Worm (Caenorhabditis elegans) whole organism, midembryonic: ENCODE data around the gene C38D4.7.

Experiments
- T22C8.4 ChIP-seq: fragments of 200-800 bp; sonication (Bioruptor generic); IDR thresholded peaks from 2 replicates; pipeline ENCODE4 v1.3.6; 2022; ENCODE audit warnings: missing genetic modification characterization, missing compliant biosample characterization
- cog-1 ChIP-seq: sonication (generic microtip); optimal IDR thresholded peaks from 2 replicates; lab custom pipeline; 2016; ENCODE audit warnings: missing genetic modification characterization, missing compliant biosample characterization
- flt-1 ChIP-seq: fragments of 200-800 bp; sonication (Bioruptor generic); IDR thresholded peaks from 2 replicates; pipeline ENCODE4 v1.3.6; 2022; ENCODE audit warnings: missing genetic modification characterization, missing compliant biosample characterization
- klf-2 ChIP-seq: fragments of 200-800 bp; sonication (Bioruptor generic); conservative IDR thresholded peaks from 2 replicates; pipeline ENCODE4 v1.3.6; 2022; ENCODE audit warnings: missing genetic modification reagents, missing genetic modification characterization, missing compliant biosample characterization
- med-1 ChIP-seq: sonication (generic microtip); optimal IDR thresholded peaks from 2 replicates; lab custom pipeline; 2017; ENCODE audit warnings: missing genetic modification characterization, mild to moderate bottlenecking, missing compliant biosample characterization, antibody characterized with exemption, missing genetic modification reagents; ENCODE audit not compliant: insufficient read depth
- ref-1 ChIP-seq: fragments of 200-800 bp; sonication (Bioruptor generic); conservative IDR thresholded peaks from 2 replicates; pipeline ENCODE4 v1.3.6; 2022; ENCODE audit warnings: missing genetic modification reagents, missing genetic modification characterization, missing compliant biosample characterization
- tab-1 ChIP-seq: fragments of 200-800 bp; sonication (Bioruptor generic); IDR thresholded peaks from 2 replicates; pipeline ENCODE4 v1.3.6; 2022; ENCODE audit warnings: missing genetic modification characterization, missing compliant biosample characterization
- ztf-23 ChIP-seq: fragments of 200-800 bp; sonication (Bioruptor generic); IDR thresholded peaks from 2 replicates; pipeline ENCODE4 v1.3.6; 2022; ENCODE audit warnings: missing genetic modification reagents, missing genetic modification characterization, missing compliant biosample characterization
- ztf-29 ChIP-seq: fragments of 200-800 bp; sonication (Bioruptor generic); IDR thresholded peaks from 2 replicates; pipeline ENCODE4 v1.3.6; 2022; ENCODE audit warnings: missing genetic modification reagents, missing genetic modification characterization, missing compliant biosample characterization

C38D4.7 gene

ce11 chrIII:4811195-4811594 lies at the start of gene C38D4.7:
TSS of gene C38D4.7 (minus strand) at chrIII:4811295.
- no peak for TF ChIP-seq cog-1 (tag; lab: Kevin White, UChicago)
- TF ChIP-seq tab-1, result no peak
- no peak for TF ChIP-seq ztf-23 (GFP tag; lab: Robert Waterston, UW)
- TF ChIP-seq med-1 (GFP tag; lab: Kevin White, UChicago), result no peak

ce11 chrIII:4859039-4859438 lies 47.9 kb upstream of the C38D4.7 start, which contains the start of gene C35D10.6:
TSS of gene C35D10.6 (plus strand) at chrIII:4859339.
- TF ChIP-seq ztf-29 (no peak), ztf-23 (GFP tag; lab: Robert Waterston, UW) (no peak), ref-1 (GFP tag; lab: Robert Waterston, UW) (no peak), cog-1 (tag; lab: Kevin White, UChicago) (no peak), tab-1 (no peak), med-1 (GFP tag; lab: Kevin White, UChicago) (no peak)

- no peak for TF ChIP-seq ztf-29
- no peak for TF ChIP-seq ref-1 (GFP tag; lab: Robert Waterston, UW)
- no peak for TF ChIP-seq ztf-23 (GFP tag; lab: Robert Waterston, UW)
- no peak for TF ChIP-seq T22C8.4
- TF ChIP-seq tab-1, result no peak
- TF ChIP-seq cog-1 (tag; lab: Kevin White, UChicago), result no peak
- no peak for TF ChIP-seq klf-2
- no peak for TF ChIP-seq med-1 (GFP tag; lab: Kevin White, UChicago)
- no peak for TF ChIP-seq flt-1
Measured at ce11 chrIII:4856992-4857391, 45.9 kb upstream of the C38D4.7 start.

ce11 chrIII:4856109-4856508 lies 45.0 kb upstream of the C38D4.7 start, which contains the start of gene C35D10.7:
TSS of gene C35D10.7 (plus strand) at chrIII:4856193.
- TF ChIP-seq T22C8.4 (no peak), ztf-23 (GFP tag; lab: Robert Waterston, UW) (no peak), ref-1 (GFP tag; lab: Robert Waterston, UW) (no peak), ztf-29 (no peak), tab-1 (no peak), flt-1 (no peak), med-1 (GFP tag; lab: Kevin White, UChicago) (no peak), klf-2 (no peak), cog-1 (tag; lab: Kevin White, UChicago) (no peak)

- TF ChIP-seq ztf-29 (no peak), klf-2 (no peak), T22C8.4 (no peak)
Measured at ce11 chrIII:4854918-4855317, 43.8 kb upstream of the C38D4.7 start, which contains the start of gene C35D10.8. TSS of gene C35D10.8 (plus strand) at chrIII:4855218.

ce11 chrIII:4852025-4852424 lies 40.9 kb upstream of the C38D4.7 start, which contains the start of gene ced-4:
TSS of gene ced-4 (plus strand) at chrIII:4852325.
- TF ChIP-seq med-1 (GFP tag; lab: Kevin White, UChicago) (no peak), tab-1 (no peak), T22C8.4 (no peak), flt-1 (no peak), klf-2 (no peak), ztf-23 (GFP tag; lab: Robert Waterston, UW) (no peak), ztf-29 (no peak), cog-1 (tag; lab: Kevin White, UChicago) (no peak), ref-1 (GFP tag; lab: Robert Waterston, UW) (no peak)

ce11 chrIII:4850139-4850538 lies 39.0 kb upstream of the C38D4.7 start, which contains the start of gene F26A1.1:
TSS of gene F26A1.1 (plus strand) at chrIII:4850507.
- TF ChIP-seq ref-1 (GFP tag; lab: Robert Waterston, UW) (no peak), klf-2 (no peak), tab-1 (no peak), T22C8.4 (no peak), cog-1 (tag; lab: Kevin White, UChicago) (no peak), flt-1 (no peak), ztf-23 (GFP tag; lab: Robert Waterston, UW) (no peak), med-1 (GFP tag; lab: Kevin White, UChicago) (no peak), ztf-29 (no peak)

- no peak for TF ChIP-seq tab-1
- no peak for TF ChIP-seq ztf-29
- TF ChIP-seq ref-1 (GFP tag; lab: Robert Waterston, UW), result no peak
- TF ChIP-seq cog-1 (tag; lab: Kevin White, UChicago), result no peak
- TF ChIP-seq flt-1, result no peak
Measured at ce11 chrIII:4849739-4850138, 38.6 kb upstream of the C38D4.7 start, which contains the start of gene nonu-1. TSS of gene nonu-1 (minus strand) at chrIII:4849907.

- TF ChIP-seq ztf-23 (GFP tag; lab: Robert Waterston, UW) (no peak), cog-1 (tag; lab: Kevin White, UChicago) (no peak), T22C8.4 (no peak), tab-1 (no peak), ref-1 (GFP tag; lab: Robert Waterston, UW) (no peak), ztf-29 (no peak), klf-2 (no peak), flt-1 (no peak), med-1 (GFP tag; lab: Kevin White, UChicago) (no peak)
Measured at ce11 chrIII:4844327-4844726, 33.2 kb upstream of the C38D4.7 start, which contains the start of the genes clec-157 and fkh-5. TSS of gene clec-157 (minus strand) at chrIII:4844427. TSS of gene fkh-5 (plus strand) at chrIII:4844662.

- TF ChIP-seq flt-1 (no peak), klf-2 (no peak), ztf-29 (no peak), T22C8.4 (no peak), tab-1 (no peak), ztf-23 (GFP tag; lab: Robert Waterston, UW) (no peak), cog-1 (tag; lab: Kevin White, UChicago) (no peak), ref-1 (GFP tag; lab: Robert Waterston, UW) (no peak), med-1 (GFP tag; lab: Kevin White, UChicago) (no peak)
Measured at ce11 chrIII:4842173-4842572, 31.1 kb upstream of the C38D4.7 start, which contains the start of gene clec-156. TSS of gene clec-156 (minus strand) at chrIII:4842273.

ce11 chrIII:4837429-4837828 lies 26.3 kb upstream of the C38D4.7 start, which contains the start of the genes acbp-7 and F26A1.19:
TSS of gene acbp-7 (plus strand) at chrIII:4837729.
TSS of gene F26A1.19 (plus strand) at chrIII:4837731.
- TF ChIP-seq med-1 (GFP tag; lab: Kevin White, UChicago) (no peak), ref-1 (GFP tag; lab: Robert Waterston, UW) (no peak), T22C8.4 (no peak), cog-1 (tag; lab: Kevin White, UChicago) (no peak), flt-1 (no peak), klf-2 (no peak), tab-1 (no peak), ztf-29 (no peak), ztf-23 (GFP tag; lab: Robert Waterston, UW) (no peak)
